Worm (Caenorhabditis elegans) whole organism, L1 larva: ENCODE results near the gene F15D4.2.

ENCODE experiments used
- C34B4.2 ChIP-seq: sonication (generic microtip); optimal IDR thresholded peaks from 2 replicates; lab custom pipeline; 2017; ENCODE audit warnings: mild to moderate bottlenecking, missing genetic modification characterization, missing compliant biosample characterization
- elt-2 ChIP-seq: sonication (generic microtip); optimal IDR thresholded peaks from 2 replicates; lab custom pipeline; 2016; ENCODE audit warnings: missing genetic modification characterization, mild to moderate bottlenecking, inconsistent platforms, missing compliant biosample characterization, missing genetic modification reagents
- elt-3 ChIP-seq, 6 experiments: fragments of 150-350 bp in 1 of 6; sonication (generic microtip); optimal IDR thresholded peaks; 2 replicates each; lab custom pipeline; 2017 to 2018; ENCODE audit warnings: missing biosample characterization in 6 of 6, missing genetic modification characterization in 6 of 6, inconsistent platforms in 1 of 6
- mep-1 ChIP-seq: fragments of 150-350 bp; optimal IDR thresholded peaks from 2 replicates; lab custom pipeline; 2014; ENCODE audit warnings: missing biosample characterization, missing genetic modification characterization
- nhr-19 ChIP-seq: fragments of 200-800 bp; sonication (Bioruptor generic); conservative IDR thresholded peaks from 2 replicates; pipeline ENCODE4 v1.3.6; 2022; ENCODE audit warnings: missing genetic modification characterization, missing compliant biosample characterization
- nhr-237 ChIP-seq: fragments of 150-350 bp; optimal IDR thresholded peaks from 2 replicates; lab custom pipeline; 2014; ENCODE audit warnings: missing biosample characterization, missing genetic modification characterization
- nhr-77 ChIP-seq: fragments of 150-350 bp; optimal IDR thresholded peaks from 2 replicates; lab custom pipeline; 2014; ENCODE audit warnings: missing biosample characterization, missing genetic modification characterization
- nhr-85 ChIP-seq: sonication (generic microtip); peaks from one replicate; lab custom pipeline; 2016; ENCODE audit warnings: missing genetic modification characterization, inconsistent platforms, missing compliant biosample characterization
- pqm-1 ChIP-seq: sonication (generic microtip); optimal IDR thresholded peaks from 3 replicates; lab custom pipeline; 2017; ENCODE audit warnings: missing biosample characterization, missing genetic modification characterization
- skn-1 ChIP-seq: fragments of 150-350 bp; optimal IDR thresholded peaks from 2 replicates; lab custom pipeline; 2014; ENCODE audit warnings: missing biosample characterization, missing genetic modification characterization
- snpc-4 ChIP-seq: fragments of 150-350 bp; optimal IDR thresholded peaks from 2 replicates; lab custom pipeline; 2014; ENCODE audit warnings: missing biosample characterization, missing genetic modification characterization
- sptf-1 ChIP-seq: fragments of 150-350 bp; optimal IDR thresholded peaks from 2 replicates; lab custom pipeline; 2014; ENCODE audit warnings: missing biosample characterization, missing genetic modification characterization

DNA sequence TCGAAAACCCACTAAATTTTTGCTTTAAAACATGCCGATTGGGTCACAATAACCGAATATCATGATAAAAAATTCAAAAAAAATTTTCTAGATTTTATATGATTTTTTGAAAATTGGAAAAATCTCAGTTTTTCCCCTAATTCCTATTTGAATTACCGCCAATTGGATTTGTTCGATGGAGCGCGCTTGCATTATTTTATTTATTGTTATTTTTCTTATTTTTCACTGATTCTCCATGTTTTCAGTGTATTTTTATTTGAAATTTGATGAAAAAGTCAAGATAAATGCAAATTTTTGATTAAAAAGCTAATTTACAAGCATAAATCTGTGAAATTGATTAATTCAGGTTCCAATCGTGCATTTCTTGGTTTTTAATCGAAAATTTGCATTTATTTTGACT lies 27.8 kb upstream of the F15D4.2 start:
- TF ChIP-seq snpc-4 (tag; lab: Kevin White, UChicago) (no peak), nhr-77 (no peak), sptf-1 (tag; lab: Kevin White, UChicago) (no peak), nhr-19 (GFP tag; lab: Robert Waterston, UW) (no peak), C34B4.2 (no peak), pqm-1 (tag; lab: Kevin White, UChicago) (no peak), elt-3 (tag; optimal IDR thresholded peaks at IDR 0.05; lab: Kevin White, UChicago) (no peak), nhr-85 (tag; lab: Kevin White, UChicago) (no peak), mep-1 (tag; lab: Kevin White, UChicago) (no peak), skn-1 (tag; lab: Kevin White, UChicago) (no peak), nhr-237 (no peak), elt-2 (tag; lab: Kevin White, UChicago) (no peak)
